Worm (Caenorhabditis elegans) whole organism, L1 larva: ENCODE results near the gene cnc-5.

Source experiments
- blmp-1 ChIP-seq: fragments of 150-350 bp; optimal IDR thresholded peaks from 2 replicates; lab custom pipeline; 2014; ENCODE audit warnings: missing biosample characterization, missing genetic modification characterization
- egl-13 ChIP-seq: sonication (generic microtip); optimal IDR thresholded peaks from 2 replicates; lab custom pipeline; 2016; ENCODE audit warnings: missing genotype, missing genetic modification reagents, missing genetic modification characterization, missing compliant biosample characterization
- lin-39 ChIP-seq: fragments of 150-350 bp; optimal IDR thresholded peaks from 2 replicates; lab custom pipeline; 2014; ENCODE audit warnings: missing biosample characterization, missing genetic modification reagents, missing genetic modification characterization
- unc-62 ChIP-seq: fragments of 150-350 bp; optimal IDR thresholded peaks from 2 replicates; lab custom pipeline; 2014; ENCODE audit warnings: missing biosample characterization, missing genetic modification reagents, missing genetic modification characterization

- TF ChIP-seq egl-13 (tag; lab: Kevin White, UChicago) (no peak), unc-62 (GFP tag; lab: Kevin White, UChicago) (no peak), lin-39 (tag; lab: Kevin White, UChicago) (peak; percentile 63), blmp-1 (tag; lab: Kevin White, UChicago) (no peak)
These were observed 35.7 kb downstream of the cnc-5 start for ce11 chrV:1480841-1481240.
